Fruit fly (Drosophila melanogaster): ENCODE measurements around the gene Rox8.
A peak's percentile ranks its signal among the peaks of the same experiment; 100 is the strongest.

Gene Rox8

dm6 chr3R:24057188-24057587 lies 9.1 kb upstream of the Rox8 start, which contains the start of gene Hsp68 (continued):
- TF ChIP-seq Ets97D (GFP tag; optimal IDR thresholded peaks at IDR 0.05) (peak; percentile 15), CG18476 (GFP tag; optimal IDR thresholded peaks at IDR 0.05) (no peak), az2 (GFP tag; optimal IDR thresholded peaks at IDR 0.05) (no peak), sob (GFP tag; IDR thresholded peaks at IDR 0.05) (no peak), peb (GFP tag; IDR thresholded peaks at IDR 0.05) (no peak), dati (GFP tag; IDR thresholded peaks at IDR 0.05) (no peak), zf30C (GFP tag; optimal IDR thresholded peaks at IDR 0.05) (peak; percentile 4), CG31365 (tag; optimal IDR thresholded peaks at IDR 0.05) (peak; percentile 29), Tbp (GFP tag; optimal IDR thresholded peaks at IDR 0.05) (peak; percentile 93), lola (GFP tag; optimal IDR thresholded peaks at IDR 0.05) (no peak), cad (GFP tag; optimal IDR thresholded peaks at IDR 0.05) (peak; percentile 52), CG10431 (GFP tag; optimal IDR thresholded peaks at IDR 0.05) (peak; percentile 57), Nf-YB (GFP tag; optimal IDR thresholded peaks at IDR 0.05) (no peak), CG33557 (GFP tag; optimal IDR thresholded peaks at IDR 0.05) (peak; percentile 40), Meics (GFP tag; optimal IDR thresholded peaks at IDR 0.05) (peak; percentile 2), nerfin-1 (tag; optimal IDR thresholded peaks at IDR 0.05) (peak; percentile 58), amos (GFP tag; IDR thresholded peaks at IDR 0.05; ENCODE audit: partially characterized antibody) (peak; percentile 38; the same call in 1 of the 2 replicates)

- TF ChIP-seq CG2116 (GFP tag; optimal IDR thresholded peaks at IDR 0.05) = peak; percentile 5
- TF ChIP-seq trem (tag; optimal IDR thresholded peaks at IDR 0.05) = peak; percentile 31
- no peak for TF ChIP-seq CG4404 (GFP tag; IDR thresholded peaks at IDR 0.05)
- peak in 1 of 2 experiments; percentile 97 for TF ChIP-seq Pdp1 (GFP tag; optimal IDR thresholded peaks at IDR 0.05)
- TF ChIP-seq zen2 (GFP tag; IDR thresholded peaks at IDR 0.05; ENCODE audit: partially characterized antibody) = no peak
- peak; percentile 73 for TF ChIP-seq sens (GFP tag)
- TF ChIP-seq Jarid2 (GFP tag; optimal IDR thresholded peaks at IDR 0.05) = no peak
- TF ChIP-seq PHDP (tag; optimal IDR thresholded peaks at IDR 0.05) = no peak
- no peak for TF ChIP-seq tx (GFP tag; optimal IDR thresholded peaks at IDR 0.05)
- peak; percentile 38; the same call in 1 of the 2 replicates for TF ChIP-seq Dref (GFP tag; IDR thresholded peaks at IDR 0.05)
- no peak for TF ChIP-seq CG8944 (GFP tag; optimal IDR thresholded peaks at IDR 0.05)
- TF ChIP-seq Scr (GFP tag; IDR thresholded peaks at IDR 0.05; ENCODE audit: partially characterized antibody) = peak; percentile 29; the same call in 1 of the 2 replicates
- 0 out of 4 replicates have a peak, but pooled peaks have one; percentile 33 for TF ChIP-seq Dll (GFP tag; IDR thresholded peaks at IDR 0.05; ENCODE audit: partially characterized antibody)
- TF ChIP-seq CG15514 (GFP tag; optimal IDR thresholded peaks at IDR 0.05) = peak; percentile 44
- TF ChIP-seq E2f2 (GFP tag; IDR thresholded peaks at IDR 0.05) = peak; percentile 90
- TF ChIP-seq CG34224 (GFP tag; IDR thresholded peaks at IDR 0.05; ENCODE audit: partially characterized antibody) = no peak
- TF ChIP-seq Antp (GFP tag; optimal IDR thresholded peaks at IDR 0.05) = no peak
- no peak for TF ChIP-seq CG16863 (GFP tag; optimal IDR thresholded peaks at IDR 0.05)
- no peak for TF ChIP-seq CG12942 (GFP tag; optimal IDR thresholded peaks at IDR 0.05)
- TF ChIP-seq Dp (GFP tag; optimal IDR thresholded peaks at IDR 0.05) = peak; percentile 88
- peak; percentile 9 for TF ChIP-seq BEAF-32 (GFP tag; optimal IDR thresholded peaks at IDR 0.05)
- TF ChIP-seq CG11560 (tag; IDR thresholded peaks at IDR 0.05) = peak; percentile 39; the same call in 1 of the 3 replicates
- TF ChIP-seq slbo (GFP tag; IDR thresholded peaks at IDR 0.05) = no peak
- TF ChIP-seq lbe (GFP tag; optimal IDR thresholded peaks at IDR 0.05) = peak; percentile 10
- peak; percentile 22 for TF ChIP-seq CG9437 (GFP tag; optimal IDR thresholded peaks at IDR 0.05)
- no peak for TF ChIP-seq CG1233 (GFP tag; optimal IDR thresholded peaks at IDR 0.05)
- peak; percentile 6; the same call in 1 of the 3 replicates for TF ChIP-seq CG34422 (GFP tag; IDR thresholded peaks at IDR 0.05)
- TF ChIP-seq pzg (GFP tag; optimal IDR thresholded peaks at IDR 0.05) = peak; percentile 33
- peak; percentile 55 for TF ChIP-seq MBD-R2 (GFP tag; IDR thresholded peaks at IDR 0.05)
- no peak for TF ChIP-seq CG4707 (GFP tag; optimal IDR thresholded peaks at IDR 0.05)
- TF ChIP-seq crp (GFP tag; optimal IDR thresholded peaks at IDR 0.05) = peak in 1 of 2 experiments; percentile 87
- TF ChIP-seq CG9609 (GFP tag; optimal IDR thresholded peaks at IDR 0.05) = no peak
Measured at dm6 chr3R:24054227-24054626, 6.2 kb upstream of the Rox8 start, which contains the start of gene CG6000. TSS of gene CG6000 (plus strand) at chr3R:24054391.

Measured in whole organism, embryonic.